Worm (Caenorhabditis elegans): ENCODE data around the gene nhr-271.

DNA sequence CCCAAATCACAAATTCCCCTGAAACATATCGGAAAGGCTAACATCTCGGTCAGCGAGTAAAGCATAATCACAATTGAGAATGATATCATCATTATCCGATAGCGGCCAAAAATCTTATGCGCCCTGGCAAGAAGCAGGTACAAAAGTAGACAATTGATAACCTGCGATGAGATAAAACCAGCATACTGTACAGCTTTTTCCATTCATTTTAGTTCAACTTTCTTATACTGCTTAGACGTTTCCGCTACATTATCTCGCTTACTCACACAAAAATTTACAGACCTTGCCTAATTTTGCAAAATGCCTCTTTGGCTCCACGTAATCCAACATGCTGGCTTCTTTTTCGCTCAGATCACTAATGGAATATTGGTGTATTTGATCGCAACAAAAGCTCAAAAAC lies 2.6 kb upstream of the nhr-271 start, which contains the start of gene str-150:
- TF ChIP-seq mbf-1 (tag; optimal IDR thresholded peaks at IDR 0.05): no peak
- TF ChIP-seq ZK546.5 (tag; optimal IDR thresholded peaks at IDR 0.05): no peak
- TF ChIP-seq mab-5 (tag; optimal IDR thresholded peaks at IDR 0.05): no peak
- no peak for TF ChIP-seq Y55F3AM.14 (GFP tag; optimal IDR thresholded peaks at IDR 0.05)
- no peak for TF ChIP-seq crh-2 (tag; optimal IDR thresholded peaks at IDR 0.05)
- no peak for TF ChIP-seq ztf-4 (tag; optimal IDR thresholded peaks at IDR 0.05)
- TF ChIP-seq ama-1 (optimal IDR thresholded peaks at IDR 0.05): no peak

Data from whole organism, L2 larva.